6 fruit fly cellular contexts compared by ENCODE assay signal in the genomic region with DNA sequence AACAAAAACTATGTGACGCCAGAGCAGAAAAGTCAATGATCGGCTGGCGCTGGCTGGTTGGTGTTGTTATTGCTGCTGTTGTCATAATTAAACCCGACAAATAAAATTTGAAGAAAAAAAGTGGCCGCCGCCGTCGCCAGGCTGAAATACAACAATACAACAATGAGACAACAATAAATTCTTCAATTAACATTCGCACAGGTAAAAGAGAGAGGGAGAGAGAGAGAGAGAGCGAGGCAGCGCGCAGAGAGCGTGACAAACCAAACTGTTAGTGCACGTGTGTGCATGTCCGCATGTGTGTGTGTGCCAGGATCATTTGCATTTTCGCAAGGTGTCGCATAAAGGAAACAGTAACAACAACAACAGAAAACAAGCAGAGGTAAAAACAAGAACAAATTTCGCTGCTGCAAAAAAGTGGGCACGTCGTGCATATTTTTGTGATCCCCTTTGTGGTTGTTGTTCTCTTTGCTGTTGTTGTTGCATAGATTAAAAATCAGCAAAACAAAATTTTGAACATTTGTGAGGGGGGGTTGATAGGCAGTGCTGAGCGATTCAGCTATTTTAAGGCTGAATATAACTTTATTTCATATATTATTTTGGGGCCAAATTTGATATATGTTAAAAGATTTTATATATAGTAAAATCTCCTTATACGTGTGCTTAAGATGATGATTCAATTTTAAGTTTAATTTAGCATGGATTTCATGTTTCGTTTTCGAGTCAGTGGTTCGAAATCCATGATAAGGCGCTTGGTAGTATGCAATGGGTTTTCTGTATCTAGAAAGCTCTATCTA.
A peak's percentile ranks its signal among the peaks of the same experiment; 100 is the strongest.
TF ChIP-seq lines count a peak whose summit lies in the region.

No protein-coding gene starts in this region.

- TF ChIP-seq CTCF in whole organism, embryonic (GFP tag; optimal IDR thresholded peaks at IDR 0.05; lab: Kevin White, UChicago), result no peak

TF ChIP-seq in whole organism, 6 proteins besides CTCF, POLR2A, EP300 and RAD21:
- no peak for TF ChIP-seq pan (optimal IDR thresholded peaks at IDR 0.05; lab: Kevin White, UChicago)
- TF ChIP-seq Dll (optimal IDR thresholded peaks at IDR 0.05; lab: Kevin White, UChicago), result peak; percentile 84

TF ChIP-seq in whole organism, adult, 20 proteins besides CTCF, POLR2A, EP300 and RAD21:
- TF ChIP-seq CG5204 (GFP tag; optimal IDR thresholded peaks at IDR 0.05; lab: Kevin White, UChicago), result no peak
- peak; percentile 59 for TF ChIP-seq kay (GFP tag; lab: Kevin White, UChicago; ENCODE audit: borderline replicate concordance)
- TF ChIP-seq CG12768 (GFP tag; optimal IDR thresholded peaks at IDR 0.05; lab: Kevin White, UChicago), result peak; percentile 31
- peak; percentile 76 for TF ChIP-seq tj (GFP tag; optimal IDR thresholded peaks at IDR 0.05; lab: Kevin White, UChicago)
- TF ChIP-seq ovo (GFP tag; optimal IDR thresholded peaks at IDR 0.05; lab: Kevin White, UChicago), result no peak

TF ChIP-seq in whole organism, embryonic, 481 proteins besides CTCF, POLR2A, EP300 and RAD21 (continues in another document):
- no peak for TF ChIP-seq unc-4 (GFP tag; IDR thresholded peaks at IDR 0.05; lab: Robert Waterston, UW; ENCODE audit: partially characterized antibody)
- no peak for TF ChIP-seq CG1647 (GFP tag; optimal IDR thresholded peaks at IDR 0.05; lab: Kevin White, UChicago)
- no peak for TF ChIP-seq cato (GFP tag; optimal IDR thresholded peaks at IDR 0.05; lab: Kevin White, UChicago; ENCODE audit: borderline replicate concordance)
- no peak for TF ChIP-seq Dbx (GFP tag; IDR thresholded peaks at IDR 0.05; lab: Robert Waterston, UW)
- no peak for TF ChIP-seq NFAT (GFP tag; IDR thresholded peaks at IDR 0.05; lab: Robert Waterston, UW)
- TF ChIP-seq D (optimal IDR thresholded peaks at IDR 0.05; lab: Kevin White, UChicago), result peak; percentile 59
- no peak for TF ChIP-seq D (GFP tag; optimal IDR thresholded peaks at IDR 0.05; lab: Kevin White, UChicago)
- TF ChIP-seq jing (GFP tag; optimal IDR thresholded peaks at IDR 0.05; lab: Kevin White, UChicago), result no peak
- TF ChIP-seq Sry-β (GFP tag; optimal IDR thresholded peaks at IDR 0.05; lab: Kevin White, UChicago), result peak; percentile 62
- TF ChIP-seq cad (GFP tag; optimal IDR thresholded peaks at IDR 0.05; lab: Kevin White, UChicago), result peak; percentile 52
- TF ChIP-seq MESR4 (GFP tag; optimal IDR thresholded peaks at IDR 0.05; lab: Kevin White, UChicago), result no peak
- no peak for TF ChIP-seq Dip2 (GFP tag; IDR thresholded peaks at IDR 0.05; lab: Robert Waterston, UW)
- no peak for TF ChIP-seq CG14710 (tag; optimal IDR thresholded peaks at IDR 0.05; lab: Kevin White, UChicago)
- no peak for TF ChIP-seq psq (GFP tag; optimal IDR thresholded peaks at IDR 0.05; lab: Kevin White, UChicago)
- no peak for TF ChIP-seq CG10431 (GFP tag; optimal IDR thresholded peaks at IDR 0.05; lab: Kevin White, UChicago)
- TF ChIP-seq chinmo (GFP tag; IDR thresholded peaks at IDR 0.05; lab: Robert Waterston, UW; ENCODE audit: partially characterized antibody), result 0 out of 4 replicates have a peak, but pooled peaks have one; percentile 74
- TF ChIP-seq otp (GFP tag; IDR thresholded peaks at IDR 0.05; lab: Robert Waterston, UW), result no peak
- TF ChIP-seq CG18619 (GFP tag; optimal IDR thresholded peaks at IDR 0.05; lab: Kevin White, UChicago), result no peak

TF ChIP-seq in whole organism, prepupa, 60 proteins besides CTCF, POLR2A, EP300 and RAD21:
- peak; percentile 56 for TF ChIP-seq Eip78C (GFP tag; lab: Kevin White, UChicago)
- no peak for TF ChIP-seq Lpt (GFP tag; optimal IDR thresholded peaks at IDR 0.05; lab: Kevin White, UChicago)
- TF ChIP-seq ss (GFP tag; optimal IDR thresholded peaks at IDR 0.05; lab: Kevin White, UChicago), result peak in 1 of 2 experiments; percentile 39

TF ChIP-seq in whole organism, pupa, 21 proteins besides CTCF, POLR2A, EP300 and RAD21:
- TF ChIP-seq rn (GFP tag; IDR thresholded peaks at IDR 0.05; lab: Robert Waterston, UW) (no peak), CG32121 (GFP tag; IDR thresholded peaks at IDR 0.05; lab: Robert Waterston, UW) (no peak), D1 (tag; optimal IDR thresholded peaks at IDR 0.05; lab: Kevin White, UChicago) (no peak), Pif1B (GFP tag; optimal IDR thresholded peaks at IDR 0.05; lab: Kevin White, UChicago) (no peak), Ets98B (GFP tag; IDR thresholded peaks at IDR 0.05; lab: Robert Waterston, UW) (no peak), CG10348 (GFP tag; IDR thresholded peaks at IDR 0.05; lab: Robert Waterston, UW) (no peak), EcR (GFP tag; optimal IDR thresholded peaks at IDR 0.05; lab: Kevin White, UChicago) (peak; percentile 95), CG12605 (GFP tag; IDR thresholded peaks at IDR 0.05; lab: Robert Waterston, UW) (no peak), CG14655 (GFP tag; optimal IDR thresholded peaks at IDR 0.05; lab: Kevin White, UChicago) (no peak), CG4496 (GFP tag; IDR thresholded peaks at IDR 0.05; lab: Robert Waterston, UW) (no peak), CG13204 (GFP tag; optimal IDR thresholded peaks at IDR 0.05; lab: Kevin White, UChicago) (peak; percentile 11), CG8301 (tag; optimal IDR thresholded peaks at IDR 0.05; lab: Kevin White, UChicago) (no peak)
TF ChIP-seq in whole organism, pupa: peak in this region for 2.

TF ChIP-seq in whole organism, wandering third instar larva, 38 proteins besides CTCF, POLR2A, EP300 and RAD21:
- TF ChIP-seq CG32264 (GFP tag; optimal IDR thresholded peaks at IDR 0.05; lab: Kevin White, UChicago), result no peak
- no peak for TF ChIP-seq h (GFP tag; optimal IDR thresholded peaks at IDR 0.05; lab: Kevin White, UChicago)
- TF ChIP-seq dmrt93B (GFP tag; optimal IDR thresholded peaks at IDR 0.05; lab: Kevin White, UChicago), result no peak
- TF ChIP-seq sage (GFP tag; optimal IDR thresholded peaks at IDR 0.05; lab: Kevin White, UChicago), result no peak
- TF ChIP-seq Hr83 (GFP tag; optimal IDR thresholded peaks at IDR 0.05; lab: Kevin White, UChicago; ENCODE audit: poor library complexity, severe bottlenecking), result no peak
- no peak for TF ChIP-seq pan (optimal IDR thresholded peaks at IDR 0.05; lab: Kevin White, UChicago)
- no peak for TF ChIP-seq fru (GFP tag; optimal IDR thresholded peaks at IDR 0.05; lab: Kevin White, UChicago)
- peak in 1 of 2 experiments; percentile 19 for TF ChIP-seq dl (GFP tag; optimal IDR thresholded peaks at IDR 0.05; lab: Kevin White, UChicago; ENCODE audit: insufficient read depth in 1 of 2, partially characterized antibody in 2 of 2)
- no peak for TF ChIP-seq Sp1 (GFP tag; optimal IDR thresholded peaks at IDR 0.05; lab: Kevin White, UChicago)
- TF ChIP-seq CrebA (GFP tag; optimal IDR thresholded peaks at IDR 0.05; lab: Kevin White, UChicago; ENCODE audit: borderline replicate concordance), result no peak
- peak; percentile 3 for TF ChIP-seq woc (GFP tag; optimal IDR thresholded peaks at IDR 0.05; lab: Kevin White, UChicago)
- no peak for TF ChIP-seq tai (GFP tag; optimal IDR thresholded peaks at IDR 0.05; lab: Kevin White, UChicago)
- no peak for TF ChIP-seq psq (GFP tag; optimal IDR thresholded peaks at IDR 0.05; lab: Kevin White, UChicago)
- TF ChIP-seq Hnf4 (GFP tag; optimal IDR thresholded peaks at IDR 0.05; lab: Kevin White, UChicago), result no peak
- no peak for TF ChIP-seq Jra (GFP tag; optimal IDR thresholded peaks at IDR 0.05; lab: Kevin White, UChicago)
- TF ChIP-seq Dif (GFP tag; optimal IDR thresholded peaks at IDR 0.05; lab: Kevin White, UChicago; ENCODE audit: partially characterized antibody), result peak; percentile 45
- TF ChIP-seq br (GFP tag; optimal IDR thresholded peaks at IDR 0.05; lab: Kevin White, UChicago), result no peak
- no peak for TF ChIP-seq CG9705 (GFP tag; optimal IDR thresholded peaks at IDR 0.05; lab: Kevin White, UChicago)
- TF ChIP-seq brk (GFP tag; optimal IDR thresholded peaks at IDR 0.05; lab: Kevin White, UChicago), result no peak
- TF ChIP-seq Vsx2 (GFP tag; optimal IDR thresholded peaks at IDR 0.05; lab: Kevin White, UChicago; ENCODE audit: partially characterized antibody), result peak; percentile 8
- TF ChIP-seq usp (GFP tag; optimal IDR thresholded peaks at IDR 0.05; lab: Kevin White, UChicago), result no peak
- no peak for TF ChIP-seq Abd-B (GFP tag; optimal IDR thresholded peaks at IDR 0.05; lab: Kevin White, UChicago)
- TF ChIP-seq foxo (GFP tag; optimal IDR thresholded peaks at IDR 0.05; lab: Kevin White, UChicago), result no peak
- no peak for TF ChIP-seq OdsH (GFP tag; optimal IDR thresholded peaks at IDR 0.05; lab: Kevin White, UChicago)
- peak; percentile 36 for TF ChIP-seq Myc (optimal IDR thresholded peaks at IDR 0.05; lab: Kevin White, UChicago)
- no peak for TF ChIP-seq Rel (GFP tag; optimal IDR thresholded peaks at IDR 0.05; lab: Kevin White, UChicago)
- peak; percentile 28 for TF ChIP-seq Rel (tag; optimal IDR thresholded peaks at IDR 0.05; lab: Kevin White, UChicago)
- TF ChIP-seq sv (GFP tag; optimal IDR thresholded peaks at IDR 0.05; lab: Kevin White, UChicago), result no peak
- TF ChIP-seq jim (GFP tag; optimal IDR thresholded peaks at IDR 0.05; lab: Kevin White, UChicago), result no peak
- no peak for TF ChIP-seq HLH106 (tag; optimal IDR thresholded peaks at IDR 0.05; lab: Kevin White, UChicago)
- TF ChIP-seq lola (GFP tag; optimal IDR thresholded peaks at IDR 0.05; lab: Kevin White, UChicago), result no peak
TF ChIP-seq in whole organism, wandering third instar larva: peak in this region for 6.
